Worm (Caenorhabditis elegans) whole organism, young adult: Measurements from ENCODE around the gene srh-212.

Experiments used
- F22D6.2 ChIP-seq: sonication (generic microtip); optimal IDR thresholded peaks from 2 replicates; lab custom pipeline; 2016; ENCODE audit warnings: mild to moderate bottlenecking, missing genetic modification characterization, missing compliant biosample characterization
- K11D2.4 ChIP-seq: fragments of 200-800 bp; sonication (Bioruptor generic); IDR thresholded peaks from 2 replicates; pipeline ENCODE4 v1.3.6; 2022; ENCODE audit warnings: missing genetic modification reagents, missing genetic modification characterization, missing compliant biosample characterization
- Y95B8A.8 ChIP-seq: fragments of 200-800 bp; sonication (Bioruptor generic); IDR thresholded peaks from 2 replicates; pipeline ENCODE4 v1.3.6; 2022; ENCODE audit warnings: missing genetic modification reagents, missing genetic modification characterization, missing compliant biosample characterization
- ZK185.1 ChIP-seq: sonication (generic microtip); optimal IDR thresholded peaks from 2 replicates; lab custom pipeline; 2016; ENCODE audit warnings: mild to moderate bottlenecking, missing genetic modification characterization, missing compliant biosample characterization; ENCODE audit not compliant: poor library complexity, severe bottlenecking
- lag-1 ChIP-seq: fragments of 200-800 bp; sonication (Bioruptor generic); IDR thresholded peaks from 2 replicates; pipeline ENCODE4 v1.3.6; 2022; ENCODE audit warnings: missing genetic modification reagents, missing genetic modification characterization, missing compliant biosample characterization
- lin-35 ChIP-seq, 3 experiments: fragments of 150-350 bp in 2 of 3; sonication (generic microtip) in 1 of 3; optimal IDR thresholded peaks; 2 replicates each; lab custom pipeline; 2014 to 2018; ENCODE audit warnings: missing biosample characterization in 3 of 3, missing genetic modification characterization in 3 of 3, missing genetic modification reagents in 3 of 3
- lin-40 ChIP-seq: sonication (generic microtip); optimal IDR thresholded peaks from 2 replicates; lab custom pipeline; 2016; ENCODE audit warnings: missing genetic modification characterization, mild to moderate bottlenecking, missing compliant biosample characterization, missing genotype, missing genetic modification reagents
- nhr-120 ChIP-seq: fragments of 200-800 bp; sonication (Bioruptor generic); IDR thresholded peaks from 2 replicates; pipeline ENCODE4 v1.3.6; 2022; ENCODE audit warnings: missing genetic modification characterization, missing compliant biosample characterization
- sea-2 ChIP-seq: fragments of 200-800 bp; sonication (Bioruptor generic); IDR thresholded peaks from 2 replicates; pipeline ENCODE4 v1.3.6; 2022; ENCODE audit warnings: missing genetic modification characterization, missing compliant biosample characterization
- snpc-4 ChIP-seq, 5 experiments: fragments of 150-350 bp in 1 of 5; sonication (generic microtip) in 4 of 5; optimal IDR thresholded peaks; 2 replicates each; lab custom pipeline; 2014 to 2018; ENCODE audit warnings: missing genetic modification characterization in 5 of 5, missing biosample characterization in 3 of 5, antibody characterized with exemption in 2 of 5, mild to moderate bottlenecking in 2 of 5, missing compliant biosample characterization in 2 of 5, missing genotype in 2 of 5, moderate library complexity in 2 of 5, missing genetic modification reagents in 1 of 5
- somi-1 ChIP-seq: fragments of 200-800 bp; sonication (Bioruptor generic); optimal IDR thresholded peaks from 2 replicates; lab custom pipeline; 2018; ENCODE audit warnings: mild to moderate bottlenecking, missing genetic modification characterization, missing compliant biosample characterization
- unc-130 ChIP-seq: sonication (generic microtip); optimal IDR thresholded peaks from 2 replicates; lab custom pipeline; 2016; ENCODE audit warnings: missing genetic modification reagents, missing genetic modification characterization, missing compliant biosample characterization
- ztf-26 ChIP-seq: sonication (generic microtip); optimal IDR thresholded peaks from 2 replicates; lab custom pipeline; 2017; ENCODE audit warnings: missing genetic modification characterization, missing compliant biosample characterization

ce11 chrV:3632249-3633030 lies 35.5 kb upstream of the srh-212 start:
- TF ChIP-seq somi-1 (GFP tag; lab: Kevin White, UChicago), result no peak
- no peak for TF ChIP-seq ZK185.1 (tag; lab: Kevin White, UChicago)
- no peak for TF ChIP-seq Y95B8A.8 (GFP tag; lab: Robert Waterston, UW)
- no peak for TF ChIP-seq unc-130 (GFP tag; lab: Kevin White, UChicago)
- no peak for TF ChIP-seq F22D6.2 (tag; lab: Kevin White, UChicago)
- no peak for TF ChIP-seq lin-40
- no peak for TF ChIP-seq lag-1 (GFP tag; lab: Robert Waterston, UW)
- TF ChIP-seq lin-35 (GFP tag; optimal IDR thresholded peaks at IDR 0.05; lab: Kevin White, UChicago), result no peak
- TF ChIP-seq ztf-26, result no peak
- TF ChIP-seq snpc-4 (GFP tag; optimal IDR thresholded peaks at IDR 0.05; lab: Kevin White, UChicago), result no peak
- no peak for TF ChIP-seq snpc-4 (tag; optimal IDR thresholded peaks at IDR 0.05; lab: Kevin White, UChicago)
- TF ChIP-seq sea-2, result no peak
- no peak for TF ChIP-seq nhr-120 (GFP tag; lab: Robert Waterston, UW)
- TF ChIP-seq K11D2.4 (GFP tag; lab: Robert Waterston, UW), result no peak
